Fruit fly (Drosophila melanogaster) S2 (cell line): ENCODE data around the gene CG7912.

Source experiments
- CG8478 ChIP-seq: fragments of >200 bp; optimal IDR thresholded peaks from 2 replicates; lab custom pipeline; 2018
- CTCF ChIP-seq, 2 experiments: fragments of >200 bp; optimal IDR thresholded peaks; 2 replicates each; lab custom pipeline; 2018

dm6 chr3R:30014977-30015514 lies 6.1 kb upstream of the CG7912 start, which contains the start of gene CG7920:
- no peak for TF ChIP-seq CG8478
- TF ChIP-seq CTCF (optimal IDR thresholded peaks at IDR 0.05; lab: Kevin White, UChicago) = no peak
